Worm (Caenorhabditis elegans) whole organism, midembryonic: ENCODE results near the gene F19B10.5.

Source experiments
- T22C8.4 ChIP-seq: fragments of 200-800 bp; sonication (Bioruptor generic); IDR thresholded peaks from 2 replicates; pipeline ENCODE4 v1.3.6; 2022; ENCODE audit warnings: missing genetic modification characterization, missing compliant biosample characterization
- cog-1 ChIP-seq: sonication (generic microtip); optimal IDR thresholded peaks from 2 replicates; lab custom pipeline; 2016; ENCODE audit warnings: missing genetic modification characterization, missing compliant biosample characterization
- flt-1 ChIP-seq: fragments of 200-800 bp; sonication (Bioruptor generic); IDR thresholded peaks from 2 replicates; pipeline ENCODE4 v1.3.6; 2022; ENCODE audit warnings: missing genetic modification characterization, missing compliant biosample characterization
- klf-2 ChIP-seq: fragments of 200-800 bp; sonication (Bioruptor generic); conservative IDR thresholded peaks from 2 replicates; pipeline ENCODE4 v1.3.6; 2022; ENCODE audit warnings: missing genetic modification reagents, missing genetic modification characterization, missing compliant biosample characterization
- med-1 ChIP-seq: sonication (generic microtip); optimal IDR thresholded peaks from 2 replicates; lab custom pipeline; 2017; ENCODE audit warnings: missing genetic modification characterization, mild to moderate bottlenecking, missing compliant biosample characterization, antibody characterized with exemption, missing genetic modification reagents; ENCODE audit not compliant: insufficient read depth
- ref-1 ChIP-seq: fragments of 200-800 bp; sonication (Bioruptor generic); conservative IDR thresholded peaks from 2 replicates; pipeline ENCODE4 v1.3.6; 2022; ENCODE audit warnings: missing genetic modification reagents, missing genetic modification characterization, missing compliant biosample characterization
- tab-1 ChIP-seq: fragments of 200-800 bp; sonication (Bioruptor generic); IDR thresholded peaks from 2 replicates; pipeline ENCODE4 v1.3.6; 2022; ENCODE audit warnings: missing genetic modification characterization, missing compliant biosample characterization
- ztf-23 ChIP-seq: fragments of 200-800 bp; sonication (Bioruptor generic); IDR thresholded peaks from 2 replicates; pipeline ENCODE4 v1.3.6; 2022; ENCODE audit warnings: missing genetic modification reagents, missing genetic modification characterization, missing compliant biosample characterization
- ztf-29 ChIP-seq: fragments of 200-800 bp; sonication (Bioruptor generic); IDR thresholded peaks from 2 replicates; pipeline ENCODE4 v1.3.6; 2022; ENCODE audit warnings: missing genetic modification reagents, missing genetic modification characterization, missing compliant biosample characterization

The F19B10.5 gene

DNA sequence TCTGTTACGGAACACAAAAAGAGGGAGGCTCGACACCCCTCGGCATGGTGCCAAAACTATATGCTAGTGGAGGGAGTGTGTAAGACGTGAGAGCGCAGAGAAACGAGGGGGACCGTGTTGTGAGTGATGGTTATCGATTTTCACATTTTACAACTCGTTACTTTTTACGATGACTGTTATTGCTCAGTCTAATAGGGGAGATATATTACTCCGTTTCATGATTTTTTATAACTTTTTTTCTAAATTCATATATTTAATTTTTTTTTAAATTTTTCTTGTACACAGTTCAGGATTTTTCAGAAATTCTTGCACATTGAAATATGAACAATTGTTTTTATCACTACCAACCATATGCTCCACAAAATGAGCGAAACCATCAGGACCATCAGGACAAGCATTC is at the start of gene F19B10.5:
Gene F19B10.5 (plus strand): TSS at position 301 of the 400 bp plus-strand sequence.
- TF ChIP-seq ref-1 (GFP tag; lab: Robert Waterston, UW) (no peak), ztf-29 (GFP tag; lab: Robert Waterston, UW) (no peak), tab-1 (GFP tag; lab: Robert Waterston, UW) (no peak), med-1 (GFP tag; lab: Kevin White, UChicago) (no peak), flt-1 (GFP tag; lab: Robert Waterston, UW) (no peak), klf-2 (GFP tag; lab: Robert Waterston, UW) (no peak), ztf-23 (GFP tag; lab: Robert Waterston, UW) (no peak), cog-1 (tag; lab: Kevin White, UChicago) (no peak), T22C8.4 (GFP tag; lab: Robert Waterston, UW) (no peak)

DNA sequence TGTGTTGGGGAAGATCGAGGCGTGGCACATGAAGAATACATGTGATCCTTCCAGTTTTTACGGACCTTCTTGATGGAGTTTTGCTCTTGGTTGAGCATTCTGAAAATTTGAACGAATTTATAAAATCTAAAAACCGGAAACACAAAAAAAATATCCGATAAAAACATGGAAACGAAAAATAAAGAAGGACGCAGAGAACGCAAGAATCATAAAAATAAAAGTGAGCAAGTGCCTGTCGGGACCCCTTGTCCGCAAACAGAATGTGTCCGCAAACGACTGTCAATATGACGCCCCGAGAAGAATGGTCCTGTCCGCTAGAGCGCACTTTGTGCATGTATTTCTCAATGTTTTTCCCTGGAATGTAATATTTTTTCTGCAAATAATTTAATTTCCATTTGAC is 45.7 kb upstream of the F19B10.5 start, which contains the start of gene Y49F6A.5:
Gene Y49F6A.5 (minus strand): TSS at position 101 of the 400 bp plus-strand sequence.
- TF ChIP-seq klf-2 (GFP tag; lab: Robert Waterston, UW) (no peak), tab-1 (GFP tag; lab: Robert Waterston, UW) (no peak), med-1 (GFP tag; lab: Kevin White, UChicago) (no peak), ztf-23 (GFP tag; lab: Robert Waterston, UW) (no peak), ztf-29 (GFP tag; lab: Robert Waterston, UW) (no peak), flt-1 (GFP tag; lab: Robert Waterston, UW) (no peak), T22C8.4 (GFP tag; lab: Robert Waterston, UW) (no peak), ref-1 (GFP tag; lab: Robert Waterston, UW) (no peak), cog-1 (tag; lab: Kevin White, UChicago) (no peak)

DNA sequence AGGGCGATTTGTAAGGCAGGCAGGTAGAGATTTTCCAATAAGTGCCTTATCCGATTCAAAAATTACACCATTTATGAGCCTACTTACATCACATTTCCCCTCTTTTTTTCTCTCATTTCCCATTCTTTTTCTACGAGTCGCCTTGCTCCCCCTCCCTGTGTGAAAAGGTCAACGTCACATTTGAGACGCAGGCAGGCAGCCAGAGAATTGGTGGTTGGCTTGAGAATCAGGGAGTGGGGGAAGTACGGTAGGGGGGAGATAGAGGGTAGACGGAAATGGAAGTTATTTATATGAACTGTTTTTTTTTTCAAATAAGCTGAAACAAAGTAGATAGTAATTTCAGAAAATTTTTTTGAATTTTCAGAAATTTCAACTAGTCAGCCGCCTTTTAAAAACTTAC is 38.9 kb upstream of the F19B10.5 start:
- no peak for TF ChIP-seq ztf-23 (GFP tag; lab: Robert Waterston, UW)
- no peak for TF ChIP-seq cog-1 (tag; lab: Kevin White, UChicago)
- no peak for TF ChIP-seq flt-1 (GFP tag; lab: Robert Waterston, UW)

DNA sequence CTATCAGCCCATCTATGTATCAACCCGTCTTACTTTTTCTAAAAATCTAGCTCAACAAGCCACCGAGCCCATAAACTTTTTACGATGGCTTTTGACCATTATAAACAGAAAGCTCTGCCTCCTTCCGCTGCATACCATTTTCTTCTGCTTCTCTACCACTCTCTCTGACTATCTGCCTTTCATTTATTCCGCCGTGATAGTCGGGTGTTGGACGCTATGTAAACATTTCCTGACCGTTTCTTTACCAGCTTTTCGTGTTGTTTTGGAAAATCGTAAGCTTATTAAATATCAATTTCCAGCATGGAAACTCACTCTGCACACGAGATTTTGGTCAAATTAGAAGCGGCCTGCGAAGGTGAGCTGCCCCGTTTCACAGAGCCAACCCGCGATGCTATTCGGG is 38.0 kb upstream of the F19B10.5 start, which contains the start of gene F40E12.1:
Gene F40E12.1 (plus strand): TSS at position 301 of the 400 bp plus-strand sequence.
- TF ChIP-seq med-1 (GFP tag; lab: Kevin White, UChicago) (no peak), ztf-29 (GFP tag; lab: Robert Waterston, UW) (no peak), T22C8.4 (GFP tag; lab: Robert Waterston, UW) (no peak), ztf-23 (GFP tag; lab: Robert Waterston, UW) (no peak), tab-1 (GFP tag; lab: Robert Waterston, UW) (no peak), cog-1 (tag; lab: Kevin White, UChicago) (no peak), flt-1 (GFP tag; lab: Robert Waterston, UW) (no peak), klf-2 (GFP tag; lab: Robert Waterston, UW) (no peak), ref-1 (GFP tag; lab: Robert Waterston, UW) (no peak)

DNA sequence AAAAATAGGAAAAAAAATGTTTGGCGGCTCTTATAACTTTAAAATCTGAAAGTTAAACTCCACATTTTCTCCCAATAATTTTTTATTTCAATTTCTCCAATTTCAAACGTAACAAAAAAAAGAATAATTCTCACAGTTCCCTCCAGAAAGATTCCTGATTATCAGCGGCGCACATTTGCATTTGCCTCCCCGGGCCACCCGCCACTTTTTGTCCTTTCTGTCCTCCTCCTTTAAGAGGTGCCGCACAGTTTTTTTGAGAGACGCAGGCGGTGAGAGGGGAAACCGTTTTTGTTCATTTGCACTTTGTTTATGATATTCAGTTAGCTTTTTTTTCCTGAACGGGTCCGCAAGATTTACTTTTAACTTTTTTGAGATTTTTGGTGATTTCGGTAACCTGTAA is 34.6 kb upstream of the F19B10.5 start:
- TF ChIP-seq klf-2 (GFP tag; lab: Robert Waterston, UW): no peak
- no peak for TF ChIP-seq cog-1 (tag; lab: Kevin White, UChicago)
- no peak for TF ChIP-seq ztf-23 (GFP tag; lab: Robert Waterston, UW)
- no peak for TF ChIP-seq T22C8.4 (GFP tag; lab: Robert Waterston, UW)
- no peak for TF ChIP-seq ref-1 (GFP tag; lab: Robert Waterston, UW)
- no peak for TF ChIP-seq flt-1 (GFP tag; lab: Robert Waterston, UW)
- TF ChIP-seq tab-1 (GFP tag; lab: Robert Waterston, UW): no peak
- TF ChIP-seq ztf-29 (GFP tag; lab: Robert Waterston, UW): no peak
- TF ChIP-seq med-1 (GFP tag; lab: Kevin White, UChicago): no peak

DNA sequence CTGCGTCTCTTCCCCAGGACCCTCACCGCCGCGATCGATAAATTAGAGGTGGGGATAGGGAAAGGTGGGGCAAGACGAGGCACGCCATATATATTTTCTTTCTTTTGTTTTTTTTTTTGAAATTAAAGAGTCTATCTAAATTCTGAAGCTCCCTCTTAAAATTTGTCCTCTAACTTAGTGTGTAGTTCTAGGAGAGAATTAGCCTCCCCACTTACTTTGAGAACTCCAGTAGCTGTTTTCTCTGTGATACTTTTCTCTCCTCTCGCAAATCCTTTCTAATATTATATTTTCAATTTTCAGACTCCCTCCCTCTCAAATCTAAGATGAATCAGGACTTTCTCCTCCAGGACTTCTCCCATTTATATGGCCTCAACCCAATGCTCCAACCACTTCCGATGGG is 33.5 kb upstream of the F19B10.5 start, which contains the start of gene M151.7:
Gene M151.7 (plus strand): TSS at position 301 of the 400 bp plus-strand sequence.
- TF ChIP-seq klf-2 (GFP tag; lab: Robert Waterston, UW) (no peak), ztf-23 (GFP tag; lab: Robert Waterston, UW) (no peak), med-1 (GFP tag; lab: Kevin White, UChicago) (no peak), ref-1 (GFP tag; lab: Robert Waterston, UW) (no peak), flt-1 (GFP tag; lab: Robert Waterston, UW) (no peak), ztf-29 (GFP tag; lab: Robert Waterston, UW) (no peak), tab-1 (GFP tag; lab: Robert Waterston, UW) (no peak), T22C8.4 (GFP tag; lab: Robert Waterston, UW) (no peak), cog-1 (tag; lab: Kevin White, UChicago) (no peak)

DNA sequence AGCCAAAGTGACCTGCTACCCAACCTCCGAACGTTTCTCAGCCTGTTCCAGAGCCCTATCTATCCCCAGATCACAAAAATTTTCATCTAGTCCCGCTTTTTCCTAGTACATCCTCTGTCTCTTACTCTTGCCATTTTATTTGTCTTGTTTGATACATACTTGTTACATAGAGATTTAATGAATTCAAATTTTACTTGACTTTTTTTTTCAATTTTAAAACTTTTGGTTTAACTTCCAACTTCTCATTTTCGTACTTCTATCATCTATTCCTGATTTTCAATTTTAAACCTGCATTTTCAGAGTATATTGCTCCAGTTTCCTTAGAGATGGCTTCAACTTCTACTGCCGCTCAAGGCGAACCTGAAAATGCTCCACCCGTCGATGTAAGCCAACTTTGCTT is 28.6 kb upstream of the F19B10.5 start, which contains the start of gene M151.3:
Gene M151.3 (plus strand): TSS at position 301 of the 400 bp plus-strand sequence.
- TF ChIP-seq T22C8.4 (GFP tag; lab: Robert Waterston, UW) (no peak), tab-1 (GFP tag; lab: Robert Waterston, UW) (no peak), cog-1 (tag; lab: Kevin White, UChicago) (no peak), ztf-29 (GFP tag; lab: Robert Waterston, UW) (no peak), ztf-23 (GFP tag; lab: Robert Waterston, UW) (no peak), ref-1 (GFP tag; lab: Robert Waterston, UW) (no peak), klf-2 (GFP tag; lab: Robert Waterston, UW) (no peak), flt-1 (GFP tag; lab: Robert Waterston, UW) (no peak), med-1 (GFP tag; lab: Kevin White, UChicago) (no peak)

DNA sequence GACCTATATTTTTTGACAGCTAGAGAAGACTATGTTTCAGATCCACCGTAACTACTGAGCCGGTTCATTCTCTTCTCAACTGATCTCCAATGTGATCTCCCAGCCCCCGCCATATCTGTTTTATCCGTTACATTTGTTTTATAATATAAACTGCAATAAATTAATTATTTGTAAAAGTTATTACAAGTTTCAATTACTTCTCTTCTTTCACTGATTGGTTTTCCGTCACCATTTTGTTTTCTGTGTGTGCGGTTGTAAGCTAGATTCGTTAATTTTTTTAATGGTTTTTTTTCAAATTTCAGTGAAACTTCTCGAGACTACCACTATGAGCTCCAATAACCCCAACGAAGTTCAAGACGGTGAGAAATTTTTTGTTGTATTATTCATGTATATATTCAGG is 24.7 kb upstream of the F19B10.5 start, which contains the start of gene M151.2:
Gene M151.2 (plus strand): TSS at position 301 of the 400 bp plus-strand sequence.
- TF ChIP-seq ztf-23 (GFP tag; lab: Robert Waterston, UW): no peak

DNA sequence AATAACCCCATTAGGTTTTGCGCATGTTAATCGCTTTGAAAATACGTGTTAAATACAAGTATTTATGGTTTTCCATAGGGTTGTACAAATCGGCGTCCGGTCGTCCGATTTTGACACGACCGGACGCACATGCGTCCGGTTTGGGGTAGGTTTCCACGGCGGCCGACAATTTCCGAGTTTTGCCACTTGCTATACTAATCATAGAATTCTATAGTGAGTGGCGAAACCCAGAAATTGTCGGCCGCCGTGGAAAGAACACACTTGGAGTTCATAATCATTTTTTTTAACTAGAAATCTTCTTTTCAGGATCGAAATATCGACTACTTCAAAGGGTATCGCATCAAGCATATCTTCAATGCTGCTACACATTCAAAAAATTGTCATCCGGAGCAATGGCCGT is 20.7 kb upstream of the F19B10.5 start:
- no peak for TF ChIP-seq flt-1 (GFP tag; lab: Robert Waterston, UW)
- TF ChIP-seq ref-1 (GFP tag; lab: Robert Waterston, UW): no peak
- no peak for TF ChIP-seq ztf-23 (GFP tag; lab: Robert Waterston, UW)
- TF ChIP-seq med-1 (GFP tag; lab: Kevin White, UChicago): no peak
- no peak for TF ChIP-seq klf-2 (GFP tag; lab: Robert Waterston, UW)
- TF ChIP-seq tab-1 (GFP tag; lab: Robert Waterston, UW): no peak
- no peak for TF ChIP-seq cog-1 (tag; lab: Kevin White, UChicago)
- no peak for TF ChIP-seq T22C8.4 (GFP tag; lab: Robert Waterston, UW)
- no peak for TF ChIP-seq ztf-29 (GFP tag; lab: Robert Waterston, UW)
